Worm (Caenorhabditis elegans) whole organism, early embryonic: Measurements from ENCODE around the gene hrde-2.

ENCODE experiments used
- F13C5.2 ChIP-seq: sonication (generic microtip); optimal IDR thresholded peaks from 2 replicates; lab custom pipeline; 2017; ENCODE audit warnings: mild to moderate bottlenecking, missing genetic modification characterization, inconsistent platforms, missing compliant biosample characterization
- aly-1 ChIP-seq: sonication (generic microtip); optimal IDR thresholded peaks from 2 replicates; lab custom pipeline; 2016; ENCODE audit warnings: missing genetic modification characterization, missing compliant biosample characterization
- ama-1 ChIP-seq: fragments of 150-350 bp; optimal IDR thresholded peaks from 2 replicates; lab custom pipeline; 2014
- ceh-13 ChIP-seq: fragments of 200-800 bp; sonication (Bioruptor generic); optimal IDR thresholded peaks from 2 replicates; lab custom pipeline; 2018; ENCODE audit warnings: mild to moderate bottlenecking, missing genetic modification characterization, missing compliant biosample characterization
- ceh-36 ChIP-seq: sonication (generic microtip); optimal IDR thresholded peaks from 2 replicates; lab custom pipeline; 2016; ENCODE audit warnings: missing genetic modification characterization, inconsistent platforms, missing compliant biosample characterization
- hmbx-1 ChIP-seq: sonication (generic microtip); optimal IDR thresholded peaks from 2 replicates; lab custom pipeline; 2016; ENCODE audit warnings: mild to moderate bottlenecking, missing genetic modification characterization, missing compliant biosample characterization
- hmg-4 ChIP-seq: fragments of 200-800 bp; sonication (Bioruptor generic); optimal IDR thresholded peaks from 2 replicates; lab custom pipeline; 2018; ENCODE audit warnings: mild to moderate bottlenecking, missing genetic modification characterization, missing compliant biosample characterization
- hnd-1 ChIP-seq: sonication (generic microtip); optimal IDR thresholded peaks from 2 replicates; lab custom pipeline; 2016; ENCODE audit warnings: missing genetic modification characterization, missing compliant biosample characterization
- scrt-1 ChIP-seq: fragments of 200-800 bp; sonication (Bioruptor generic); IDR thresholded peaks from 2 replicates; pipeline ENCODE4 v1.3.6; 2022; ENCODE audit warnings: missing genetic modification characterization, missing compliant biosample characterization
- sea-1 ChIP-seq: fragments of 200-800 bp; sonication (Bioruptor generic); conservative IDR thresholded peaks from 2 replicates; pipeline ENCODE4 v1.3.6; 2022; ENCODE audit warnings: missing genetic modification characterization, missing compliant biosample characterization
- tbx-37 ChIP-seq: fragments of 200-800 bp; sonication (Bioruptor generic); conservative IDR thresholded peaks from 2 replicates; pipeline ENCODE4 v1.3.6; 2022; ENCODE audit warnings: missing genetic modification reagents, missing genetic modification characterization, missing compliant biosample characterization
- tra-4 ChIP-seq: sonication (generic microtip); optimal IDR thresholded peaks from 2 replicates; lab custom pipeline; 2017; ENCODE audit warnings: missing genetic modification characterization, missing compliant biosample characterization

- TF ChIP-seq sea-1 (GFP tag; lab: Robert Waterston, UW) (no peak), hmbx-1 (tag; lab: Kevin White, UChicago) (no peak), aly-1 (tag; lab: Kevin White, UChicago) (no peak), ama-1 (lab: Kevin White, UChicago) (no peak), scrt-1 (GFP tag; lab: Robert Waterston, UW) (no peak), ceh-13 (GFP tag; lab: Kevin White, UChicago) (no peak), hmg-4 (GFP tag; lab: Kevin White, UChicago) (no peak), F13C5.2 (tag; lab: Kevin White, UChicago) (no peak), tra-4 (tag; lab: Kevin White, UChicago) (no peak), tbx-37 (GFP tag; lab: Robert Waterston, UW) (no peak), ceh-36 (tag; lab: Kevin White, UChicago) (no peak), hnd-1 (tag; lab: Kevin White, UChicago) (no peak)
Observed at ce11 chrV:14979937-14980336, 25.0 kb upstream of the hrde-2 start, which contains the start of gene xbx-1.
